Worm (Caenorhabditis elegans): ENCODE data around the gene pdf-2.
A peak's percentile ranks its signal among the peaks of the same experiment; 100 is the strongest.

pdf-2 gene

DNA sequence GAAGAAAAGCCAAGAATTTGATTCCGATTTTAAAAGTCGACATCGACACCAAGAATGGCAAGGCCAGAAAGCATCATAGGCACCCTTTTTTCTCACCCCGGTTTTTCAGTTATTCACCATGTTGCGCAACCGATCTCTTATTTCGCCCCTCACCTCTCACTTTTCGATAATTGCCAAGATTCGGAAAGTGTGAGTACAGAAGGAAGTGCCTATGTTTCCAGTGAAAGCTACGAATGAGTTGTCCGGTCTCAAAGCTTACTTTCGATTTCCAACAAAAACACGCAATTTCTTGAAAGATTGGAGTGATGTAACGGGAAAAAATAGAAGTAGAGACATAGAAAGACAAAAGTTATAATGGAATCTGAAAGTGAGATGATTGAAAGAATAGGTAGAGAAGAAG lies 9.4 kb upstream of the pdf-2 start:
- TF ChIP-seq nhr-10 (tag; optimal IDR thresholded peaks at IDR 0.05) (no peak), blmp-1 (tag; optimal IDR thresholded peaks at IDR 0.05; ENCODE audit: insufficient read depth) (peak; percentile 8)

ce11 chrX:2157855-2158254 lies 5.3 kb upstream of the pdf-2 start:
- TF ChIP-seq crh-2 (tag; optimal IDR thresholded peaks at IDR 0.05) (no peak), sma-9 (GFP tag; optimal IDR thresholded peaks at IDR 0.05) (peak; percentile 4), sma-9 (tag; optimal IDR thresholded peaks at IDR 0.05) (no peak), fos-1 (tag; optimal IDR thresholded peaks at IDR 0.05) (peak; percentile 55)

- TF ChIP-seq lsy-2 (tag; optimal IDR thresholded peaks at IDR 0.05) (no peak), ceh-82 (tag; optimal IDR thresholded peaks at IDR 0.05) (no peak)
These were observed 1.6 kb downstream of the pdf-2 start, which contains the start of gene F48B9.3 for ce11 chrX:2164751-2165150. Gene F48B9.3 (plus strand): TSS chrX:2165051.

DNA sequence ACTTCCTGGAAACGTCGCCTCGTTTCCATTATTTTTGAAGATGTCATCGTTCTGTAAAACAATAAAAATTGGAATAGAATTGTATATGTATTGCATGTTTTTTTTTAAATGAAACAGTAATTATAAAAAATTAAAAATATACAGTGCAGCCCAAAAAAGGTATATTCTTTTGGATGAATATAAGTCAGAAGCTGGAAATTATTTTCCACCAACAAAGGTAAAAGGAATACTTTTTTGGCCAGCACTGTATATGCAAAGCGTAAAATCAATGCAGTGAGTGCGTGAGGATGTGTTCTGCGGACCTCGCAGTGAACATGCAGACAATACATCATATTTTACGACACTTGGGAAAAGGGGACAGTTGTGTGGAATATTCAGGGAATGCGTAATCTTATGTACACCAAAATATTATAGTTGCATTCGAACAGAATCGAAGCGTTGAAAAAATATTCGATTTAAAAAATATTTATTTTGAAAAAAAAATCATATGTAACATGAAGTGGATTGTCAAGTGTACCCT lies 13.2 kb downstream of the pdf-2 start, which contains the start of gene F48B9.8:
Gene F48B9.8, minus strand, starts transcription at position 51 of the 520 bp plus-strand sequence.
- peak; percentile 32 for TF ChIP-seq nhr-129 (tag; optimal IDR thresholded peaks at IDR 0.05)
- TF ChIP-seq ceh-16 (tag; optimal IDR thresholded peaks at IDR 0.05): no peak
- TF ChIP-seq unc-39 (tag; optimal IDR thresholded peaks at IDR 0.05): no peak
- no peak for TF ChIP-seq nhr-23 (tag; optimal IDR thresholded peaks at IDR 0.05)
- no peak for TF ChIP-seq sma-3 (GFP tag; optimal IDR thresholded peaks at IDR 0.05)
- TF ChIP-seq C34F6.9 (tag; optimal IDR thresholded peaks at IDR 0.05): peak; percentile 14
- TF ChIP-seq unc-55 (GFP tag; optimal IDR thresholded peaks at IDR 0.05): peak; percentile 50
- TF ChIP-seq gmeb-1 (tag; optimal IDR thresholded peaks at IDR 0.05): peak; percentile 12
- no peak for TF ChIP-seq Y55F3AM.14 (GFP tag; optimal IDR thresholded peaks at IDR 0.05)
- TF ChIP-seq nhr-6 (tag; optimal IDR thresholded peaks at IDR 0.05): no peak
- TF ChIP-seq ztf-1 (GFP tag; conservative IDR thresholded peaks at IDR 0.05): no peak
- no peak for TF ChIP-seq ztf-11 (tag; optimal IDR thresholded peaks at IDR 0.05)
- TF ChIP-seq lsy-2 (tag; optimal IDR thresholded peaks at IDR 0.05): peak in 1 of 2 experiments; percentile 28
- TF ChIP-seq F13H6.1 (tag; optimal IDR thresholded peaks at IDR 0.05): peak; percentile 5

DNA sequence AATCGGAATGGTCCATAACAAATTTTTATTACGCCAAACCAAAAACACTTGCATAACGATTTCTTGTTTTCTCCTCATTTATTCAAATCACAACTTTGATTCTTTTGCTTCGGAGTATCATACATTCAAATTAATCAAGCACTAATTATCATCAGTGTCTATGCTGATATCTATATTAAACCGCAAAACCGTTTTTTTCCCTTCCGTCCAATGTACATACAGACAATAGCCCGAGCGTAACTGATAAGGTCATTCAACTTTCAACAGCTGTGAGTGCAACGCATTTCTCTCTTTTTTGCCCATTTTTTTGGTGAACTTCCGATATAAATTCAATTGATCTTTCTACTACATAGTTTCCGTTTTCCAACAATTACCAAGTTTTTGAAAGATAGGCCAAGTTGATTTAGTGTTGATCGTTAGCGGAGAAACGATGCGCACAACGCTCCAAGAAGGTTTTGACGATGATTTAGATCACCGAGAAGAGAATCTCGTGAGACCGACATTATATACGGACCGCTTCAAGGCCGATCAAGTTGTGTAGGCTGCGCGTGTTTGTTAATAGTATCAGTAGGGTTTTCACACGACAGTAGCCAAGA lies 14.6 kb downstream of the pdf-2 start:
- TF ChIP-seq nhr-21 (tag; optimal IDR thresholded peaks at IDR 0.05) (no peak), sem-4 (tag; optimal IDR thresholded peaks at IDR 0.05) (no peak), nhr-12 (tag; optimal IDR thresholded peaks at IDR 0.05) (no peak), nhr-237 (tag; optimal IDR thresholded peaks at IDR 0.05) (no peak), unc-39 (tag; optimal IDR thresholded peaks at IDR 0.05) (no peak), nhr-6 (tag; optimal IDR thresholded peaks at IDR 0.05) (no peak), ceh-82 (tag; optimal IDR thresholded peaks at IDR 0.05) (no peak), nhr-11 (tag; optimal IDR thresholded peaks at IDR 0.05) (no peak), sma-9 (GFP tag; optimal IDR thresholded peaks at IDR 0.05) (no peak), sma-9 (tag; optimal IDR thresholded peaks at IDR 0.05) (no peak), aly-2 (tag; optimal IDR thresholded peaks at IDR 0.05) (no peak), sma-3 (GFP tag; optimal IDR thresholded peaks at IDR 0.05) (no peak), unc-62 (GFP tag; optimal IDR thresholded peaks at IDR 0.05) (no peak)

ce11 chrX:2178410-2178944 lies 15.3 kb downstream of the pdf-2 start:
- no peak for TF ChIP-seq lin-39 (tag; optimal IDR thresholded peaks at IDR 0.05)
- no peak for TF ChIP-seq C34F6.9 (tag; optimal IDR thresholded peaks at IDR 0.05)
- TF ChIP-seq fos-1 (tag; optimal IDR thresholded peaks at IDR 0.05): peak; percentile 64
- TF ChIP-seq sma-9 (GFP tag; optimal IDR thresholded peaks at IDR 0.05): peak; percentile 10
- TF ChIP-seq sma-9 (tag; optimal IDR thresholded peaks at IDR 0.05): no peak

- no peak for TF ChIP-seq nhr-11 (tag; optimal IDR thresholded peaks at IDR 0.05)
- TF ChIP-seq lin-13 (GFP tag; optimal IDR thresholded peaks at IDR 0.05): no peak
- TF ChIP-seq skn-1 (tag; optimal IDR thresholded peaks at IDR 0.05): no peak
- TF ChIP-seq F13H6.1 (tag; optimal IDR thresholded peaks at IDR 0.05): no peak
- TF ChIP-seq mab-5 (tag; optimal IDR thresholded peaks at IDR 0.05): no peak
- TF ChIP-seq sma-9 (GFP tag; optimal IDR thresholded peaks at IDR 0.05): no peak
- no peak for TF ChIP-seq sma-9 (tag; optimal IDR thresholded peaks at IDR 0.05)
- TF ChIP-seq unc-55 (GFP tag; optimal IDR thresholded peaks at IDR 0.05): no peak
These were observed 17.4 kb downstream of the pdf-2 start, which contains the start of gene F48B9.1 for ce11 chrX:2180588-2180987. Gene F48B9.1 (plus strand): TSS chrX:2180888.
